Worm (Caenorhabditis elegans) whole organism, L2 larva: ENCODE results near the gene tig-3.

Experiments
- C34F6.9 ChIP-seq: fragments of 150-350 bp; optimal IDR thresholded peaks from 2 replicates; lab custom pipeline; 2014; ENCODE audit warnings: missing biosample characterization, missing genetic modification characterization
- F13H6.1 ChIP-seq: sonication (generic microtip); optimal IDR thresholded peaks from 2 replicates; lab custom pipeline; 2016; ENCODE audit warnings: missing genetic modification characterization, missing compliant biosample characterization
- R02D3.7 ChIP-seq: fragments of 150-350 bp; optimal IDR thresholded peaks from 2 replicates; lab custom pipeline; 2014; ENCODE audit warnings: missing biosample characterization, missing genetic modification characterization
- Y55F3AM.14 ChIP-seq: fragments of 200-800 bp; sonication (Bioruptor generic); optimal IDR thresholded peaks from 2 replicates; lab custom pipeline; 2018; ENCODE audit warnings: mild to moderate bottlenecking, missing genetic modification characterization, missing compliant biosample characterization
- ZK546.5 ChIP-seq: sonication (generic microtip); optimal IDR thresholded peaks from 2 replicates; lab custom pipeline; 2017; ENCODE audit warnings: missing biosample characterization, missing genetic modification characterization
- alr-1 ChIP-seq: fragments of 150-350 bp; optimal IDR thresholded peaks from 2 replicates; lab custom pipeline; 2014; ENCODE audit warnings: missing biosample characterization, missing genetic modification characterization
- aly-2 ChIP-seq: fragments of 150-350 bp; optimal IDR thresholded peaks from 2 replicates; lab custom pipeline; 2014; ENCODE audit warnings: missing biosample characterization, missing genetic modification characterization
- ama-1 ChIP-seq: fragments of 150-350 bp; optimal IDR thresholded peaks from 2 replicates; lab custom pipeline; 2018; ENCODE audit warnings: inconsistent platforms
- blmp-1 ChIP-seq: sonication (generic microtip); optimal IDR thresholded peaks from 2 replicates; lab custom pipeline; 2017; ENCODE audit warnings: missing genetic modification characterization, mild to moderate bottlenecking, missing compliant biosample characterization, antibody characterized with exemption, moderate library complexity; ENCODE audit not compliant: insufficient read depth
- ceh-16 ChIP-seq: fragments of 150-350 bp; optimal IDR thresholded peaks from 2 replicates; lab custom pipeline; 2014; ENCODE audit warnings: missing biosample characterization, missing genetic modification characterization
- crh-2 ChIP-seq: sonication (generic microtip); optimal IDR thresholded peaks from 2 replicates; lab custom pipeline; 2017; ENCODE audit warnings: missing biosample characterization, missing genetic modification characterization
- dmd-4 ChIP-seq: sonication (generic microtip); optimal IDR thresholded peaks from 2 replicates; lab custom pipeline; 2017; ENCODE audit warnings: missing biosample characterization, missing genetic modification characterization
- egl-27 ChIP-seq: sonication (generic microtip); optimal IDR thresholded peaks from 3 replicates; lab custom pipeline; 2017; ENCODE audit warnings: missing biosample characterization, missing genetic modification reagents, missing genetic modification characterization
- elt-1 ChIP-seq: fragments of 150-350 bp; optimal IDR thresholded peaks from 2 replicates; lab custom pipeline; 2014; ENCODE audit warnings: missing biosample characterization, missing genetic modification characterization
- elt-3 ChIP-seq: sonication (generic microtip); optimal IDR thresholded peaks from 2 replicates; lab custom pipeline; 2017; ENCODE audit warnings: missing biosample characterization, missing genetic modification characterization
- fos-1 ChIP-seq: fragments of 150-350 bp; optimal IDR thresholded peaks from 2 replicates; lab custom pipeline; 2014; ENCODE audit warnings: missing biosample characterization, missing genetic modification characterization
- lin-13 ChIP-seq: fragments of 150-350 bp; optimal IDR thresholded peaks from 2 replicates; lab custom pipeline; 2014; ENCODE audit warnings: missing biosample characterization, missing genetic modification reagents, missing genetic modification characterization
- lin-39 ChIP-seq: fragments of 150-350 bp; optimal IDR thresholded peaks from 2 replicates; lab custom pipeline; 2014; ENCODE audit warnings: missing biosample characterization, missing genetic modification reagents, missing genetic modification characterization
- mab-5 ChIP-seq: fragments of 150-350 bp; optimal IDR thresholded peaks from 2 replicates; lab custom pipeline; 2014; ENCODE audit warnings: missing biosample characterization, missing genetic modification characterization
- mbf-1 ChIP-seq: sonication (generic microtip); optimal IDR thresholded peaks from 2 replicates; lab custom pipeline; 2017; ENCODE audit warnings: missing biosample characterization, missing genetic modification characterization
- mdl-1 ChIP-seq, 2 experiments: fragments of 150-350 bp in 1 of 2; sonication (generic microtip) in 1 of 2; optimal IDR thresholded peaks; 2 replicates each; lab custom pipeline; 2017; ENCODE audit warnings: missing biosample characterization in 2 of 2, missing genetic modification characterization in 2 of 2
- nhr-10 ChIP-seq: sonication (generic microtip); optimal IDR thresholded peaks from 2 replicates; lab custom pipeline; 2017; ENCODE audit warnings: missing biosample characterization, missing genetic modification characterization
- nhr-11 ChIP-seq: fragments of 150-350 bp; optimal IDR thresholded peaks from 2 replicates; lab custom pipeline; 2014; ENCODE audit warnings: missing biosample characterization, missing genetic modification characterization
- nhr-12 ChIP-seq: fragments of 150-350 bp; optimal IDR thresholded peaks from 2 replicates; lab custom pipeline; 2014; ENCODE audit warnings: missing biosample characterization, missing genetic modification characterization
- nhr-129 ChIP-seq: fragments of 150-350 bp; optimal IDR thresholded peaks from 2 replicates; lab custom pipeline; 2014; ENCODE audit warnings: missing biosample characterization, missing genetic modification characterization
- nhr-21 ChIP-seq: fragments of 150-350 bp; optimal IDR thresholded peaks from 2 replicates; lab custom pipeline; 2014; ENCODE audit warnings: missing biosample characterization, missing genetic modification characterization
- nhr-23 ChIP-seq: fragments of 150-350 bp; optimal IDR thresholded peaks from 2 replicates; lab custom pipeline; 2014; ENCODE audit warnings: missing biosample characterization, missing genetic modification reagents, missing genetic modification characterization
- nhr-237 ChIP-seq: fragments of 150-350 bp; optimal IDR thresholded peaks from 2 replicates; lab custom pipeline; 2014; ENCODE audit warnings: missing biosample characterization, missing genetic modification characterization
- nhr-25 ChIP-seq: fragments of 150-350 bp; sonication (generic microtip); optimal IDR thresholded peaks from 3 replicates; lab custom pipeline; 2014; ENCODE audit warnings: missing biosample characterization, missing genetic modification characterization
- nhr-6 ChIP-seq: fragments of 150-350 bp; optimal IDR thresholded peaks from 2 replicates; lab custom pipeline; 2014; ENCODE audit warnings: missing biosample characterization, missing genetic modification characterization
- peb-1 ChIP-seq: fragments of 150-350 bp; optimal IDR thresholded peaks from 2 replicates; lab custom pipeline; 2014; ENCODE audit warnings: missing biosample characterization, missing genetic modification characterization
- sem-4 ChIP-seq: fragments of 150-350 bp; optimal IDR thresholded peaks from 2 replicates; lab custom pipeline; 2014; ENCODE audit warnings: missing biosample characterization, missing genetic modification reagents, missing genetic modification characterization
- skn-1 ChIP-seq: sonication (generic microtip); optimal IDR thresholded peaks from 2 replicates; lab custom pipeline; 2017; ENCODE audit warnings: missing biosample characterization, missing genetic modification characterization
- sma-3 ChIP-seq: sonication (generic microtip); optimal IDR thresholded peaks from 2 replicates; lab custom pipeline; 2016; ENCODE audit warnings: missing genetic modification reagents, missing genetic modification characterization, missing compliant biosample characterization
- sma-9 ChIP-seq, 2 experiments: fragments of 150-350 bp in 1 of 2; sonication (generic microtip) in 1 of 2; optimal IDR thresholded peaks; 2 replicates each; lab custom pipeline; 2014 to 2016; ENCODE audit warnings: missing genetic modification characterization in 2 of 2, mild to moderate bottlenecking in 1 of 2, missing biosample characterization in 1 of 2, missing compliant biosample characterization in 1 of 2, missing genetic modification reagents in 1 of 2, moderate library complexity in 1 of 2
- snpc-4 ChIP-seq: fragments of 150-350 bp; optimal IDR thresholded peaks from 2 replicates; lab custom pipeline; 2014; ENCODE audit warnings: missing biosample characterization, missing genetic modification characterization
- unc-39 ChIP-seq: fragments of 150-350 bp; optimal IDR thresholded peaks from 2 replicates; lab custom pipeline; 2014; ENCODE audit warnings: missing biosample characterization, missing genetic modification characterization
- unc-55 ChIP-seq: fragments of 150-350 bp; sonication (generic microtip); optimal IDR thresholded peaks from 3 replicates; lab custom pipeline; 2014; ENCODE audit warnings: missing biosample characterization, missing genetic modification reagents, missing genetic modification characterization
- unc-62 ChIP-seq: fragments of 150-350 bp; optimal IDR thresholded peaks from 2 replicates; lab custom pipeline; 2014; ENCODE audit warnings: missing biosample characterization, missing genetic modification reagents, missing genetic modification characterization
- zag-1 ChIP-seq: fragments of 150-350 bp; optimal IDR thresholded peaks from 2 replicates; lab custom pipeline; 2014; ENCODE audit warnings: missing biosample characterization, missing genetic modification characterization
- ztf-1 ChIP-seq: fragments of 200-800 bp; sonication (Bioruptor generic); conservative IDR thresholded peaks from 2 replicates; pipeline ENCODE4 v1.3.6; 2022; ENCODE audit warnings: missing genetic modification characterization, missing compliant biosample characterization
- ztf-11 ChIP-seq: sonication (generic microtip); optimal IDR thresholded peaks from 2 replicates; lab custom pipeline; 2017; ENCODE audit warnings: missing biosample characterization, missing genetic modification characterization
- ztf-4 ChIP-seq: fragments of 150-350 bp; optimal IDR thresholded peaks from 2 replicates; lab custom pipeline; 2014; ENCODE audit warnings: missing biosample characterization, missing genetic modification characterization

The tig-3 gene

ce11 chrII:15217949-15218348 is 33.6 kb downstream of the tig-3 start:
- TF ChIP-seq nhr-10, result no peak
- no peak for TF ChIP-seq unc-62 (GFP tag; lab: Kevin White, UChicago)
- TF ChIP-seq blmp-1, result peak; percentile 11

- TF ChIP-seq unc-62 (GFP tag; lab: Kevin White, UChicago) (no peak), ztf-1 (GFP tag; lab: Robert Waterston, UW) (no peak), blmp-1 (peak; percentile 16), ZK546.5 (tag; lab: Kevin White, UChicago) (no peak), snpc-4 (tag; lab: Kevin White, UChicago) (no peak), egl-27 (tag; lab: Kevin White, UChicago) (peak; percentile 18), ama-1 (lab: Kevin White, UChicago) (no peak), nhr-237 (tag; lab: Kevin White, UChicago) (no peak), lin-13 (GFP tag; lab: Kevin White, UChicago) (no peak), nhr-6 (tag; lab: Kevin White, UChicago) (no peak), alr-1 (tag; lab: Kevin White, UChicago) (no peak), nhr-25 (tag; lab: Kevin White, UChicago) (peak; percentile 37), fos-1 (no peak), R02D3.7 (tag; lab: Kevin White, UChicago) (no peak), mdl-1 (tag; optimal IDR thresholded peaks at IDR 0.05; lab: Kevin White, UChicago) (no peak), crh-2 (tag; lab: Kevin White, UChicago) (no peak), skn-1 (no peak), ztf-4 (no peak), peb-1 (tag; lab: Kevin White, UChicago) (no peak), nhr-21 (no peak), lin-39 (tag; lab: Kevin White, UChicago) (no peak), zag-1 (tag; lab: Kevin White, UChicago) (no peak), ztf-11 (tag; lab: Kevin White, UChicago) (no peak), ceh-16 (tag; lab: Kevin White, UChicago) (peak; percentile 61), sma-9 (GFP tag; optimal IDR thresholded peaks at IDR 0.05; lab: Kevin White, UChicago) (peak; percentile 86), sma-9 (tag; optimal IDR thresholded peaks at IDR 0.05; lab: Kevin White, UChicago) (no peak), sem-4 (no peak), elt-3 (tag; lab: Kevin White, UChicago) (no peak), unc-55 (no peak), C34F6.9 (tag; lab: Kevin White, UChicago) (no peak), aly-2 (tag; lab: Kevin White, UChicago) (no peak), unc-39 (tag; lab: Kevin White, UChicago) (no peak), nhr-23 (tag; lab: Kevin White, UChicago) (peak; percentile 32), sma-3 (no peak), mbf-1 (no peak), nhr-10 (no peak), dmd-4 (tag; lab: Kevin White, UChicago) (no peak), elt-1 (peak; percentile 99), mab-5 (tag; lab: Kevin White, UChicago) (no peak), F13H6.1 (peak; percentile 46)
Measured at ce11 chrII:15213732-15214131, 37.9 kb downstream of the tig-3 start.

ce11 chrII:15212260-15212914 is 39.2 kb downstream of the tig-3 start:
- TF ChIP-seq sma-9 (GFP tag; optimal IDR thresholded peaks at IDR 0.05; lab: Kevin White, UChicago) (peak; percentile 69), sma-9 (tag; optimal IDR thresholded peaks at IDR 0.05; lab: Kevin White, UChicago) (no peak), F13H6.1 (peak; percentile 77), nhr-12 (no peak), C34F6.9 (tag; lab: Kevin White, UChicago) (no peak), sma-3 (peak; percentile 74), dmd-4 (tag; lab: Kevin White, UChicago) (no peak), elt-3 (tag; lab: Kevin White, UChicago) (no peak), ztf-11 (tag; lab: Kevin White, UChicago) (no peak), R02D3.7 (tag; lab: Kevin White, UChicago) (no peak), nhr-11 (tag; lab: Kevin White, UChicago) (no peak), crh-2 (tag; lab: Kevin White, UChicago) (peak; percentile 53), ceh-16 (tag; lab: Kevin White, UChicago) (peak; percentile 46), fos-1 (peak; percentile 19), ZK546.5 (tag; lab: Kevin White, UChicago) (no peak), nhr-21 (peak; percentile 59), blmp-1 (peak; percentile 71), Y55F3AM.14 (GFP tag; lab: Kevin White, UChicago) (no peak), lin-39 (tag; lab: Kevin White, UChicago) (no peak), ztf-4 (peak; percentile 57), nhr-129 (peak; percentile 89), nhr-25 (tag; lab: Kevin White, UChicago) (peak; percentile 86)
